Worm (Caenorhabditis elegans) whole organism, L2 larva: ENCODE data around the gene let-756.

Experiments used
- C34F6.9 ChIP-seq: fragments of 150-350 bp; optimal IDR thresholded peaks from 2 replicates; lab custom pipeline; 2014; ENCODE audit warnings: missing biosample characterization, missing genetic modification characterization
- F13H6.1 ChIP-seq: sonication (generic microtip); optimal IDR thresholded peaks from 2 replicates; lab custom pipeline; 2016; ENCODE audit warnings: missing genetic modification characterization, missing compliant biosample characterization
- R02D3.7 ChIP-seq: fragments of 150-350 bp; optimal IDR thresholded peaks from 2 replicates; lab custom pipeline; 2014; ENCODE audit warnings: missing biosample characterization, missing genetic modification characterization
- Y55F3AM.14 ChIP-seq: fragments of 200-800 bp; sonication (Bioruptor generic); optimal IDR thresholded peaks from 2 replicates; lab custom pipeline; 2018; ENCODE audit warnings: mild to moderate bottlenecking, missing genetic modification characterization, missing compliant biosample characterization
- ZK546.5 ChIP-seq: sonication (generic microtip); optimal IDR thresholded peaks from 2 replicates; lab custom pipeline; 2017; ENCODE audit warnings: missing biosample characterization, missing genetic modification characterization
- alr-1 ChIP-seq: fragments of 150-350 bp; optimal IDR thresholded peaks from 2 replicates; lab custom pipeline; 2014; ENCODE audit warnings: missing biosample characterization, missing genetic modification characterization
- ama-1 ChIP-seq: fragments of 150-350 bp; optimal IDR thresholded peaks from 2 replicates; lab custom pipeline; 2018; ENCODE audit warnings: inconsistent platforms
- blmp-1 ChIP-seq: sonication (generic microtip); optimal IDR thresholded peaks from 2 replicates; lab custom pipeline; 2017; ENCODE audit warnings: missing genetic modification characterization, mild to moderate bottlenecking, missing compliant biosample characterization, antibody characterized with exemption, moderate library complexity; ENCODE audit not compliant: insufficient read depth
- ceh-82 ChIP-seq: fragments of 150-350 bp; optimal IDR thresholded peaks from 2 replicates; lab custom pipeline; 2014; ENCODE audit warnings: missing biosample characterization, missing genetic modification characterization
- crh-2 ChIP-seq: sonication (generic microtip); optimal IDR thresholded peaks from 2 replicates; lab custom pipeline; 2017; ENCODE audit warnings: missing biosample characterization, missing genetic modification characterization
- dmd-4 ChIP-seq: sonication (generic microtip); optimal IDR thresholded peaks from 2 replicates; lab custom pipeline; 2017; ENCODE audit warnings: missing biosample characterization, missing genetic modification characterization
- elt-1 ChIP-seq: fragments of 150-350 bp; optimal IDR thresholded peaks from 2 replicates; lab custom pipeline; 2014; ENCODE audit warnings: missing biosample characterization, missing genetic modification characterization
- elt-3 ChIP-seq: sonication (generic microtip); optimal IDR thresholded peaks from 2 replicates; lab custom pipeline; 2017; ENCODE audit warnings: missing biosample characterization, missing genetic modification characterization
- fos-1 ChIP-seq: fragments of 150-350 bp; optimal IDR thresholded peaks from 2 replicates; lab custom pipeline; 2014; ENCODE audit warnings: missing biosample characterization, missing genetic modification characterization
- gmeb-1 ChIP-seq: fragments of 150-350 bp; optimal IDR thresholded peaks from 2 replicates; lab custom pipeline; 2014; ENCODE audit warnings: missing biosample characterization, missing genetic modification characterization
- lin-11 ChIP-seq: fragments of 150-350 bp; sonication (generic microtip); optimal IDR thresholded peaks from 2 replicates; lab custom pipeline; 2014; ENCODE audit warnings: missing biosample characterization, missing genetic modification characterization, inconsistent platforms, mixed read lengths
- lin-13 ChIP-seq: fragments of 150-350 bp; optimal IDR thresholded peaks from 2 replicates; lab custom pipeline; 2014; ENCODE audit warnings: missing biosample characterization, missing genetic modification reagents, missing genetic modification characterization
- lin-39 ChIP-seq: fragments of 150-350 bp; optimal IDR thresholded peaks from 2 replicates; lab custom pipeline; 2014; ENCODE audit warnings: missing biosample characterization, missing genetic modification reagents, missing genetic modification characterization
- mab-5 ChIP-seq: fragments of 150-350 bp; optimal IDR thresholded peaks from 2 replicates; lab custom pipeline; 2014; ENCODE audit warnings: missing biosample characterization, missing genetic modification characterization
- mbf-1 ChIP-seq: sonication (generic microtip); optimal IDR thresholded peaks from 2 replicates; lab custom pipeline; 2017; ENCODE audit warnings: missing biosample characterization, missing genetic modification characterization
- mdl-1 ChIP-seq, 2 experiments: fragments of 150-350 bp in 1 of 2; sonication (generic microtip) in 1 of 2; optimal IDR thresholded peaks; 2 replicates each; lab custom pipeline; 2017; ENCODE audit warnings: missing biosample characterization in 2 of 2, missing genetic modification characterization in 2 of 2
- nhr-10 ChIP-seq: sonication (generic microtip); optimal IDR thresholded peaks from 2 replicates; lab custom pipeline; 2017; ENCODE audit warnings: missing biosample characterization, missing genetic modification characterization
- nhr-129 ChIP-seq: fragments of 150-350 bp; optimal IDR thresholded peaks from 2 replicates; lab custom pipeline; 2014; ENCODE audit warnings: missing biosample characterization, missing genetic modification characterization
- nhr-21 ChIP-seq: fragments of 150-350 bp; optimal IDR thresholded peaks from 2 replicates; lab custom pipeline; 2014; ENCODE audit warnings: missing biosample characterization, missing genetic modification characterization
- nhr-23 ChIP-seq: fragments of 150-350 bp; optimal IDR thresholded peaks from 2 replicates; lab custom pipeline; 2014; ENCODE audit warnings: missing biosample characterization, missing genetic modification reagents, missing genetic modification characterization
- nhr-237 ChIP-seq: fragments of 150-350 bp; optimal IDR thresholded peaks from 2 replicates; lab custom pipeline; 2014; ENCODE audit warnings: missing biosample characterization, missing genetic modification characterization
- nhr-25 ChIP-seq: fragments of 150-350 bp; sonication (generic microtip); optimal IDR thresholded peaks from 3 replicates; lab custom pipeline; 2014; ENCODE audit warnings: missing biosample characterization, missing genetic modification characterization
- nhr-6 ChIP-seq: fragments of 150-350 bp; optimal IDR thresholded peaks from 2 replicates; lab custom pipeline; 2014; ENCODE audit warnings: missing biosample characterization, missing genetic modification characterization
- nhr-77 ChIP-seq: fragments of 150-350 bp; optimal IDR thresholded peaks from 2 replicates; lab custom pipeline; 2014; ENCODE audit warnings: missing biosample characterization, missing genetic modification characterization
- sem-4 ChIP-seq: fragments of 150-350 bp; optimal IDR thresholded peaks from 2 replicates; lab custom pipeline; 2014; ENCODE audit warnings: missing biosample characterization, missing genetic modification reagents, missing genetic modification characterization
- skn-1 ChIP-seq: sonication (generic microtip); optimal IDR thresholded peaks from 2 replicates; lab custom pipeline; 2017; ENCODE audit warnings: missing biosample characterization, missing genetic modification characterization
- sma-9 ChIP-seq, 2 experiments: fragments of 150-350 bp in 1 of 2; sonication (generic microtip) in 1 of 2; optimal IDR thresholded peaks; 2 replicates each; lab custom pipeline; 2014 to 2016; ENCODE audit warnings: missing genetic modification characterization in 2 of 2, mild to moderate bottlenecking in 1 of 2, missing biosample characterization in 1 of 2, missing compliant biosample characterization in 1 of 2, missing genetic modification reagents in 1 of 2, moderate library complexity in 1 of 2
- unc-62 ChIP-seq: fragments of 150-350 bp; optimal IDR thresholded peaks from 2 replicates; lab custom pipeline; 2014; ENCODE audit warnings: missing biosample characterization, missing genetic modification reagents, missing genetic modification characterization
- zag-1 ChIP-seq: fragments of 150-350 bp; optimal IDR thresholded peaks from 2 replicates; lab custom pipeline; 2014; ENCODE audit warnings: missing biosample characterization, missing genetic modification characterization
- ztf-1 ChIP-seq: fragments of 200-800 bp; sonication (Bioruptor generic); conservative IDR thresholded peaks from 2 replicates; pipeline ENCODE4 v1.3.6; 2022; ENCODE audit warnings: missing genetic modification characterization, missing compliant biosample characterization
- ztf-11 ChIP-seq: sonication (generic microtip); optimal IDR thresholded peaks from 2 replicates; lab custom pipeline; 2017; ENCODE audit warnings: missing biosample characterization, missing genetic modification characterization
- ztf-4 ChIP-seq: fragments of 150-350 bp; optimal IDR thresholded peaks from 2 replicates; lab custom pipeline; 2014; ENCODE audit warnings: missing biosample characterization, missing genetic modification characterization

let-756 gene

ce11 chrIII:6418254-6418653 is 11.3 kb downstream of the let-756 start:
- no peak for TF ChIP-seq ztf-4 (tag; lab: Kevin White, UChicago)
- TF ChIP-seq ztf-1 (GFP tag; lab: Robert Waterston, UW), result no peak
- no peak for TF ChIP-seq blmp-1
- TF ChIP-seq ztf-11 (tag; lab: Kevin White, UChicago), result no peak
- TF ChIP-seq skn-1 (tag; lab: Kevin White, UChicago), result no peak
- TF ChIP-seq C34F6.9 (tag; lab: Kevin White, UChicago), result no peak
- no peak for TF ChIP-seq elt-1 (tag; lab: Kevin White, UChicago)
- TF ChIP-seq unc-62 (GFP tag; lab: Kevin White, UChicago), result no peak
- no peak for TF ChIP-seq ama-1 (lab: Kevin White, UChicago)
- no peak for TF ChIP-seq nhr-25 (tag; lab: Kevin White, UChicago)
- TF ChIP-seq R02D3.7 (tag; lab: Kevin White, UChicago), result no peak
- no peak for TF ChIP-seq nhr-23
- no peak for TF ChIP-seq alr-1 (tag; lab: Kevin White, UChicago)
- no peak for TF ChIP-seq ceh-82
- TF ChIP-seq nhr-6 (tag; lab: Kevin White, UChicago), result no peak
- TF ChIP-seq lin-11 (tag; lab: Kevin White, UChicago), result no peak
- no peak for TF ChIP-seq fos-1 (tag; lab: Kevin White, UChicago)

ce11 chrIII:6419409-6419944 is 12.5 kb downstream of the let-756 start, which contains the start of gene atgl-1:
Gene atgl-1 (minus strand): TSS chrIII:6419459.
- no peak for TF ChIP-seq C34F6.9 (tag; lab: Kevin White, UChicago)
- TF ChIP-seq lin-11 (tag; lab: Kevin White, UChicago), result no peak
- TF ChIP-seq ama-1 (lab: Kevin White, UChicago), result peak; percentile 48
- TF ChIP-seq mdl-1 (tag; optimal IDR thresholded peaks at IDR 0.05; lab: Kevin White, UChicago), result peak in 1 of 2 experiments; percentile 19
- TF ChIP-seq crh-2 (tag; lab: Kevin White, UChicago), result peak; percentile 4
- TF ChIP-seq nhr-21 (tag; lab: Kevin White, UChicago), result peak; percentile 11
- peak; percentile 24 for TF ChIP-seq nhr-25 (tag; lab: Kevin White, UChicago)
- TF ChIP-seq fos-1 (tag; lab: Kevin White, UChicago), result peak; percentile 17

ce11 chrIII:6420201-6420600 is 13.3 kb downstream of the let-756 start:
- TF ChIP-seq nhr-25 (tag; lab: Kevin White, UChicago) (peak; percentile 18), mbf-1 (tag; lab: Kevin White, UChicago) (no peak), Y55F3AM.14 (no peak), lin-13 (GFP tag; lab: Kevin White, UChicago) (no peak), R02D3.7 (tag; lab: Kevin White, UChicago) (no peak), nhr-129 (tag; lab: Kevin White, UChicago) (peak; percentile 11), lin-39 (no peak), nhr-10 (tag; lab: Kevin White, UChicago) (no peak), F13H6.1 (no peak), ZK546.5 (tag; lab: Kevin White, UChicago) (no peak), fos-1 (tag; lab: Kevin White, UChicago) (peak; percentile 2), elt-3 (no peak), nhr-77 (no peak), sma-9 (GFP tag; optimal IDR thresholded peaks at IDR 0.05; lab: Kevin White, UChicago) (peak; percentile 3), sma-9 (tag; optimal IDR thresholded peaks at IDR 0.05; lab: Kevin White, UChicago) (no peak), mdl-1 (tag; optimal IDR thresholded peaks at IDR 0.05; lab: Kevin White, UChicago) (peak in 1 of 2 experiments; percentile 20), mab-5 (tag; lab: Kevin White, UChicago) (no peak), zag-1 (tag; lab: Kevin White, UChicago) (no peak), skn-1 (tag; lab: Kevin White, UChicago) (no peak), unc-62 (GFP tag; lab: Kevin White, UChicago) (no peak), sem-4 (no peak), alr-1 (tag; lab: Kevin White, UChicago) (no peak), dmd-4 (tag; lab: Kevin White, UChicago) (no peak), gmeb-1 (tag; lab: Kevin White, UChicago) (no peak), nhr-237 (tag; lab: Kevin White, UChicago) (no peak), crh-2 (tag; lab: Kevin White, UChicago) (peak; percentile 26), blmp-1 (no peak), lin-11 (tag; lab: Kevin White, UChicago) (no peak)
- TF ChIP-seq, all 48 proteins: peak for 6
